Fruit fly (Drosophila melanogaster) Kc167 (cell line): ENCODE results near the gene REG.

Experiments
- h ChIP-seq: fragments of >200 bp; optimal IDR thresholded peaks from 3 replicates; lab custom pipeline; 2018; ENCODE audit warnings: missing external identifiers
- insv ChIP-seq: fragments of >200 bp; optimal IDR thresholded peaks from 3 replicates; lab custom pipeline; 2018; ENCODE audit warnings: missing external identifiers

DNA sequence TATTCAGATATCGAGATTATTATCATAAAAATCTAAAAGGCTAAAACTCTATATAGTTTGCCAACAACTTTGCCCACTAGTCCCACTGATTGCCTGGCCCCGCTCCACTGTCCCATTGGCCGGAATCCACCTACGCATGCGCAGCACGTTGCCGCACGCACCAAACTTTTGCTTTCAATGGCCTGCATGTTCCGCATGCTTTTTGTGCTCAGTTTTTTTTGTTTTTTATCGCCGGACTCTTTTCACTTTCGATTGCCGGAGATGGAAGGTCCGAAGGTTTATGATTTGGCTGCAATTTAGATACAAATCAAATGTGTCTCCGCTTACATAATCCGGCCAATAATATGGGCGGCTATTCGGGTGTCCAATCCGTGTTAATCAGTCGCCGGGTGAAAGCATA, 19.9 kb upstream of the REG start:
- TF ChIP-seq h (lab: Kevin White, UChicago), result no peak
- no peak for TF ChIP-seq insv (lab: Kevin White, UChicago)
